Fruit fly (Drosophila melanogaster): ENCODE data around the gene CG34133.

The CG34133 gene

dm6 chr3R:29894393-29894792 is 25.2 kb downstream of the CG34133 start (continued):
- TF ChIP-seq CG13424 (tag; optimal IDR thresholded peaks at IDR 0.05), result peak; percentile 80
- TF ChIP-seq row (GFP tag; IDR thresholded peaks at IDR 0.05), result peak; percentile 59
- TF ChIP-seq CG15011 (GFP tag; optimal IDR thresholded peaks at IDR 0.05), result peak; percentile 43
- TF ChIP-seq Fer1 (GFP tag; optimal IDR thresholded peaks at IDR 0.05), result peak; percentile 66
- peak; percentile 18 for TF ChIP-seq CG8281 (tag; optimal IDR thresholded peaks at IDR 0.05)
- TF ChIP-seq CG1603 (tag; optimal IDR thresholded peaks at IDR 0.05), result peak; percentile 52
- TF ChIP-seq CG8765 (GFP tag; IDR thresholded peaks at IDR 0.05), result no peak
- peak; percentile 66 for TF ChIP-seq CG13296 (GFP tag; optimal IDR thresholded peaks at IDR 0.05)
- TF ChIP-seq tgo (GFP tag; IDR thresholded peaks at IDR 0.05), result peak; percentile 67
- no peak for TF ChIP-seq hbn (GFP tag; IDR thresholded peaks at IDR 0.05; ENCODE audit: partially characterized antibody)
- peak in 1 of 2 experiments; percentile 51 for TF ChIP-seq Eip74EF (GFP tag; optimal IDR thresholded peaks at IDR 0.05)
- TF ChIP-seq CG9609 (GFP tag; optimal IDR thresholded peaks at IDR 0.05), result peak; percentile 18
- TF ChIP-seq ab (GFP tag; optimal IDR thresholded peaks at IDR 0.05), result no peak
- peak; percentile 21 for TF ChIP-seq Nf-YB (GFP tag; optimal IDR thresholded peaks at IDR 0.05)
- no peak for TF ChIP-seq Dref (GFP tag; IDR thresholded peaks at IDR 0.05)
- peak; percentile 69 for TF ChIP-seq phol (tag; optimal IDR thresholded peaks at IDR 0.05)
- peak; percentile 56 for TF ChIP-seq ATbp (GFP tag; optimal IDR thresholded peaks at IDR 0.05)
- TF ChIP-seq disco-r (GFP tag; optimal IDR thresholded peaks at IDR 0.05), result no peak
- 0 out of 3 replicates have a peak, but pooled peaks have one; percentile 25 for TF ChIP-seq B-H1 (GFP tag; IDR thresholded peaks at IDR 0.05)
- TF ChIP-seq Spps (tag; optimal IDR thresholded peaks at IDR 0.05), result no peak
- TF ChIP-seq CG10209 (GFP tag; optimal IDR thresholded peaks at IDR 0.05), result peak; percentile 57
- TF ChIP-seq kah (GFP tag; optimal IDR thresholded peaks at IDR 0.05), result peak; percentile 6
- TF ChIP-seq CG12299 (tag; optimal IDR thresholded peaks at IDR 0.05), result peak; percentile 6
- peak; percentile 76 for TF ChIP-seq al (GFP tag; IDR thresholded peaks at IDR 0.05)
- TF ChIP-seq Oaz (GFP tag; IDR thresholded peaks at IDR 0.05), result 0 out of 2 replicates have a peak, but pooled peaks have one; percentile 22
- TF ChIP-seq lmd (GFP tag; IDR thresholded peaks at IDR 0.05), result peak; percentile 81
- TF ChIP-seq ac (GFP tag; optimal IDR thresholded peaks at IDR 0.05), result no peak
- 0 out of 3 replicates have a peak, but pooled peaks have one; percentile 39 for TF ChIP-seq ci (GFP tag; IDR thresholded peaks at IDR 0.05)
- TF ChIP-seq org-1 (GFP tag; optimal IDR thresholded peaks at IDR 0.05), result peak; percentile 35
- TF ChIP-seq Ptx1 (GFP tag; IDR thresholded peaks at IDR 0.05), result peak; percentile 59
- TF ChIP-seq Sin3A (optimal IDR thresholded peaks at IDR 0.05), result no peak
- TF ChIP-seq CG31224 (GFP tag; IDR thresholded peaks at IDR 0.05), result peak; percentile 59; the same call in 1 of the 2 replicates
- TF ChIP-seq CG2120 (GFP tag; optimal IDR thresholded peaks at IDR 0.05), result peak; percentile 65
- no peak for TF ChIP-seq crp (GFP tag; optimal IDR thresholded peaks at IDR 0.05)
- TF ChIP-seq Trl (optimal IDR thresholded peaks at IDR 0.05), result no peak
- peak; percentile 28 for TF ChIP-seq Trl (GFP tag; optimal IDR thresholded peaks at IDR 0.05)
- peak; percentile 48 for TF ChIP-seq salm (tag; optimal IDR thresholded peaks at IDR 0.05)
- peak; percentile 60 to 64 for TF ChIP-seq dpn (GFP tag; optimal IDR thresholded peaks at IDR 0.05)
- peak; percentile 20 for TF ChIP-seq twi (tag; optimal IDR thresholded peaks at IDR 0.05)
- TF ChIP-seq Blimp-1 (GFP tag; optimal IDR thresholded peaks at IDR 0.05), result peak; percentile 36
- no peak for TF ChIP-seq luna (GFP tag; optimal IDR thresholded peaks at IDR 0.05)
- peak; percentile 43; the same call in 1 of the 2 replicates for TF ChIP-seq CG14667 (GFP tag; IDR thresholded peaks at IDR 0.05)
- no peak for TF ChIP-seq chn (GFP tag; optimal IDR thresholded peaks at IDR 0.05)
- TF ChIP-seq Bdp1 (GFP tag; optimal IDR thresholded peaks at IDR 0.05), result peak; percentile 19
- TF ChIP-seq CG11695 (GFP tag; IDR thresholded peaks at IDR 0.05), result peak; percentile 73
- TF ChIP-seq Drgx (GFP tag; IDR thresholded peaks at IDR 0.05), result peak; percentile 84
- peak; percentile 43 for TF ChIP-seq CG12391 (tag; optimal IDR thresholded peaks at IDR 0.05)
- peak; percentile 62 for TF ChIP-seq nmo (GFP tag; optimal IDR thresholded peaks at IDR 0.05)
- TF ChIP-seq gcm (GFP tag; optimal IDR thresholded peaks at IDR 0.05), result peak; percentile 5
- TF ChIP-seq CG10366 (GFP tag; IDR thresholded peaks at IDR 0.05), result peak; percentile 60
- no peak for TF ChIP-seq corto (GFP tag; optimal IDR thresholded peaks at IDR 0.05)
